Fruit fly (Drosophila melanogaster): ENCODE data around the gene jus.

jus gene

dm6 chr3R:29210542-29211393 lies 16.0 kb upstream of the jus start (continued):
- TF ChIP-seq Met (GFP tag; optimal IDR thresholded peaks at IDR 0.05): peak; percentile 43
- TF ChIP-seq CG6808 (GFP tag; optimal IDR thresholded peaks at IDR 0.05): peak; percentile 75
- TF ChIP-seq CG15336 (GFP tag; IDR thresholded peaks at IDR 0.05): peak; percentile 85
- peak; percentile 24 for TF ChIP-seq CG31627 (GFP tag; optimal IDR thresholded peaks at IDR 0.05)
- TF ChIP-seq ss (GFP tag; optimal IDR thresholded peaks at IDR 0.05): peak; percentile 82 to 83
- peak; percentile 39 for TF ChIP-seq esn (GFP tag; optimal IDR thresholded peaks at IDR 0.05)
- peak; percentile 74 for TF ChIP-seq net (GFP tag; optimal IDR thresholded peaks at IDR 0.05)
- TF ChIP-seq CG9139 (GFP tag; optimal IDR thresholded peaks at IDR 0.05): peak; percentile 69
- TF ChIP-seq CG8119 (GFP tag; IDR thresholded peaks at IDR 0.05): peak; percentile 88
- peak; percentile 33 for TF ChIP-seq Blimp-1 (GFP tag; optimal IDR thresholded peaks at IDR 0.05)
- peak; percentile 1 for TF ChIP-seq CG8319 (GFP tag; optimal IDR thresholded peaks at IDR 0.05)
- peak; percentile 61 for TF ChIP-seq Gug (GFP tag; IDR thresholded peaks at IDR 0.05)
- peak; percentile 90 for TF ChIP-seq CG32006 (GFP tag; optimal IDR thresholded peaks at IDR 0.05)
- peak; percentile 56 for TF ChIP-seq vri (GFP tag; optimal IDR thresholded peaks at IDR 0.05)
- TF ChIP-seq Ets21C (GFP tag; optimal IDR thresholded peaks at IDR 0.05): no peak
- TF ChIP-seq Eip93F (GFP tag; optimal IDR thresholded peaks at IDR 0.05): no peak
- peak; percentile 72 for TF ChIP-seq dsx (GFP tag; optimal IDR thresholded peaks at IDR 0.05; ENCODE audit: poor library complexity, severe bottlenecking)
- peak; percentile 38 for TF ChIP-seq CG6792 (GFP tag; optimal IDR thresholded peaks at IDR 0.05)
- peak; percentile 77 for TF ChIP-seq fd59A (GFP tag; optimal IDR thresholded peaks at IDR 0.05)
- TF ChIP-seq svp (GFP tag): peak; percentile 72
- peak; percentile 71 for TF ChIP-seq Lpt (GFP tag; optimal IDR thresholded peaks at IDR 0.05)
- peak; percentile 67 for TF ChIP-seq Ets96B (tag; optimal IDR thresholded peaks at IDR 0.05)
- TF ChIP-seq spab (GFP tag; optimal IDR thresholded peaks at IDR 0.05): peak; percentile 63
- TF ChIP-seq Sox14 (GFP tag; optimal IDR thresholded peaks at IDR 0.05): peak; percentile 56
- TF ChIP-seq pdm3 (GFP tag; optimal IDR thresholded peaks at IDR 0.05): peak; percentile 81
- TF ChIP-seq CG10669 (GFP tag; optimal IDR thresholded peaks at IDR 0.05): peak; percentile 62
- TF ChIP-seq achi (GFP tag; optimal IDR thresholded peaks at IDR 0.05): peak; percentile 53
- peak; percentile 43 to 63 for TF ChIP-seq salr (GFP tag; optimal IDR thresholded peaks at IDR 0.05)
- TF ChIP-seq CG6854 (GFP tag; optimal IDR thresholded peaks at IDR 0.05): peak; percentile 90

- no peak for TF ChIP-seq CG8119 (GFP tag; IDR thresholded peaks at IDR 0.05)
- TF ChIP-seq dsx (GFP tag; optimal IDR thresholded peaks at IDR 0.05; ENCODE audit: poor library complexity, severe bottlenecking): peak; percentile 95
- TF ChIP-seq CG6276 (GFP tag; optimal IDR thresholded peaks at IDR 0.05): no peak
- no peak for TF ChIP-seq Eip93F (GFP tag; optimal IDR thresholded peaks at IDR 0.05)
These were observed 15.3 kb upstream of the jus start for dm6 chr3R:29210091-29210490.

- TF ChIP-seq CG15336 (GFP tag; IDR thresholded peaks at IDR 0.05): peak; percentile 96
- TF ChIP-seq dsx (GFP tag; optimal IDR thresholded peaks at IDR 0.05; ENCODE audit: poor library complexity, severe bottlenecking): peak; percentile 82
- TF ChIP-seq Ets21C (GFP tag; optimal IDR thresholded peaks at IDR 0.05): no peak
- peak; percentile 95 for TF ChIP-seq CG32006 (GFP tag; optimal IDR thresholded peaks at IDR 0.05)
- peak; percentile 58 for TF ChIP-seq CG8632 (GFP tag; optimal IDR thresholded peaks at IDR 0.05)
- no peak for TF ChIP-seq Hr38 (GFP tag; optimal IDR thresholded peaks at IDR 0.05)
- peak; percentile 80 for TF ChIP-seq CG3032 (tag; optimal IDR thresholded peaks at IDR 0.05)
- TF ChIP-seq salr (GFP tag; optimal IDR thresholded peaks at IDR 0.05): peak; percentile 62 to 75
- TF ChIP-seq fd59A (GFP tag; optimal IDR thresholded peaks at IDR 0.05): peak; percentile 76
- peak; percentile 73 for TF ChIP-seq CG10669 (GFP tag; optimal IDR thresholded peaks at IDR 0.05)
- TF ChIP-seq Eip75B (GFP tag; optimal IDR thresholded peaks at IDR 0.05): peak; percentile 81
- TF ChIP-seq cyc (GFP tag; optimal IDR thresholded peaks at IDR 0.05): peak; percentile 25
- peak; percentile 86 for TF ChIP-seq CG10631 (GFP tag; optimal IDR thresholded peaks at IDR 0.05)
- TF ChIP-seq CG1621 (tag; optimal IDR thresholded peaks at IDR 0.05): peak; percentile 78
- peak; percentile 77 for TF ChIP-seq Lpt (GFP tag; optimal IDR thresholded peaks at IDR 0.05)
- TF ChIP-seq Gug (GFP tag; IDR thresholded peaks at IDR 0.05): peak; percentile 80
- no peak for TF ChIP-seq fkh (GFP tag; optimal IDR thresholded peaks at IDR 0.05)
- peak; percentile 88 for TF ChIP-seq CG6276 (GFP tag; optimal IDR thresholded peaks at IDR 0.05)
- TF ChIP-seq CG6808 (GFP tag; optimal IDR thresholded peaks at IDR 0.05): peak; percentile 73
- TF ChIP-seq achi (GFP tag; optimal IDR thresholded peaks at IDR 0.05): peak; percentile 84
- peak; percentile 89 for TF ChIP-seq CG4318 (GFP tag; optimal IDR thresholded peaks at IDR 0.05)
- peak; percentile 91 for TF ChIP-seq Eip78C (GFP tag)
- no peak for TF ChIP-seq Sox15 (GFP tag; optimal IDR thresholded peaks at IDR 0.05)
- TF ChIP-seq CG31627 (GFP tag; optimal IDR thresholded peaks at IDR 0.05): peak; percentile 32
- TF ChIP-seq CG34406 (GFP tag; optimal IDR thresholded peaks at IDR 0.05): peak; percentile 50
- TF ChIP-seq pdm3 (GFP tag; optimal IDR thresholded peaks at IDR 0.05): peak; percentile 81
- TF ChIP-seq spab (GFP tag; optimal IDR thresholded peaks at IDR 0.05): peak; percentile 73
- TF ChIP-seq CG6792 (GFP tag; optimal IDR thresholded peaks at IDR 0.05): peak; percentile 48
- TF ChIP-seq svp (GFP tag): peak; percentile 73
- peak; percentile 64 for TF ChIP-seq CG16779 (tag; optimal IDR thresholded peaks at IDR 0.05)
These were observed 13.2 kb upstream of the jus start for dm6 chr3R:29207996-29208395.

All from whole organism, prepupa.